Worm (Caenorhabditis elegans) whole organism, L1 larva: ENCODE data around the gene pals-22.

Experiments
- elt-2 ChIP-seq: sonication (generic microtip); optimal IDR thresholded peaks from 2 replicates; lab custom pipeline; 2016; ENCODE audit warnings: missing genetic modification characterization, mild to moderate bottlenecking, inconsistent platforms, missing compliant biosample characterization, missing genetic modification reagents
- elt-3 ChIP-seq, 6 experiments: fragments of 150-350 bp in 1 of 6; sonication (generic microtip); optimal IDR thresholded peaks; 2 replicates each; lab custom pipeline; 2017 to 2018; ENCODE audit warnings: missing biosample characterization in 6 of 6, missing genetic modification characterization in 6 of 6, inconsistent platforms in 1 of 6
- fkh-4 ChIP-seq: sonication (generic microtip); optimal IDR thresholded peaks from 2 replicates; lab custom pipeline; 2016; ENCODE audit warnings: missing compliant biosample characterization, missing genetic modification characterization, borderline replicate concordance
- hlh-17 ChIP-seq: fragments of 200-800 bp; sonication (Bioruptor generic); optimal IDR thresholded peaks from 2 replicates; lab custom pipeline; 2018; ENCODE audit warnings: missing genetic modification characterization, mild to moderate bottlenecking, missing compliant biosample characterization, moderate library complexity, borderline replicate concordance
- lin-39 ChIP-seq: fragments of 150-350 bp; optimal IDR thresholded peaks from 2 replicates; lab custom pipeline; 2014; ENCODE audit warnings: missing biosample characterization, missing genetic modification reagents, missing genetic modification characterization
- lsy-2 ChIP-seq, 2 experiments: fragments of 150-350 bp; optimal IDR thresholded peaks; 2 replicates each; lab custom pipeline; 2014; ENCODE audit warnings: missing biosample characterization in 2 of 2, missing genetic modification characterization in 2 of 2
- mdl-1 ChIP-seq, 2 experiments: fragments of 150-350 bp; optimal IDR thresholded peaks; 2 replicates each; lab custom pipeline; 2014 to 2017; ENCODE audit warnings: missing biosample characterization in 2 of 2, missing genetic modification characterization in 2 of 2, inconsistent platforms in 1 of 2
- nhr-28 ChIP-seq: fragments of 150-350 bp; optimal IDR thresholded peaks from 2 replicates; lab custom pipeline; 2014; ENCODE audit warnings: missing biosample characterization, missing genetic modification characterization
- nhr-71 ChIP-seq: sonication (generic microtip); optimal IDR thresholded peaks from 2 replicates; lab custom pipeline; 2016; ENCODE audit warnings: mild to moderate bottlenecking, missing genetic modification characterization, moderate library complexity, missing compliant biosample characterization
- nhr-77 ChIP-seq: fragments of 150-350 bp; optimal IDR thresholded peaks from 2 replicates; lab custom pipeline; 2014; ENCODE audit warnings: missing biosample characterization, missing genetic modification characterization
- sptf-1 ChIP-seq: fragments of 150-350 bp; optimal IDR thresholded peaks from 2 replicates; lab custom pipeline; 2014; ENCODE audit warnings: missing biosample characterization, missing genetic modification characterization
- unc-98 ChIP-seq: fragments of 200-800 bp; sonication (Bioruptor generic); IDR thresholded peaks from 2 replicates; pipeline ENCODE4 v1.3.6; 2022; ENCODE audit warnings: missing genetic modification characterization, missing compliant biosample characterization
- ztf-11 ChIP-seq, 2 experiments: sonication (generic microtip); optimal IDR thresholded peaks; 2 replicates each; lab custom pipeline; 2016 to 2017; ENCODE audit warnings: missing genetic modification characterization in 2 of 2, missing biosample characterization in 1 of 2, missing compliant biosample characterization in 1 of 2
- ztf-4 ChIP-seq: fragments of 150-350 bp; optimal IDR thresholded peaks from 2 replicates; lab custom pipeline; 2014; ENCODE audit warnings: missing biosample characterization, missing genetic modification characterization

DNA sequence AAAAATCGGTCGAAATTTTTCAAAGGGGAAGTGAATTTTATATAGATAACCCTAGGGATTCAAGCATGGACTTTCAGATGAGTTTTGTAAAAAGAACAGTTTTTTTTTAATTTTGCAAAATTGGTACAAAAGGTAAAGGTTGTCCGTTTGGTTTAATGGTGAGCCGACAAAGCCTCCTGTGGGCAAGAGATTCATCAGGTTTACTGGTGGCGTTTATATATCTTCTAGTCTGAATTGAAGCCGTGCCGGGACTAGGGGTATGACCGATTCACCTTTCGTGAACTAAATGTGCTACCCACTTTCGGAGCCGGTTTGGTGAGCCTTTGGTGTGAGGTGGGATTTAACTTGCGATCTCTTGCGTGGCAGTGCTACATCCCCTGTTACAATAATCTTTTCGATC is 45.9 kb downstream of the pals-22 start:
- TF ChIP-seq lsy-2 (tag; optimal IDR thresholded peaks at IDR 0.05; lab: Kevin White, UChicago) (no peak), nhr-71 (tag; lab: Kevin White, UChicago) (no peak), lin-39 (no peak), hlh-17 (GFP tag; lab: Kevin White, UChicago) (no peak), elt-3 (tag; optimal IDR thresholded peaks at IDR 0.05; lab: Kevin White, UChicago) (no peak), mdl-1 (tag; optimal IDR thresholded peaks at IDR 0.05; lab: Kevin White, UChicago) (no peak), ztf-4 (tag; lab: Kevin White, UChicago) (no peak), ztf-11 (tag; optimal IDR thresholded peaks at IDR 0.05; lab: Kevin White, UChicago) (no peak), unc-98 (no peak), sptf-1 (no peak), fkh-4 (no peak), elt-2 (tag; lab: Kevin White, UChicago) (no peak), nhr-28 (tag; lab: Kevin White, UChicago) (no peak), nhr-77 (tag; lab: Kevin White, UChicago) (no peak)
